Worm (Caenorhabditis elegans): ENCODE data around the gene srt-29.

DNA sequence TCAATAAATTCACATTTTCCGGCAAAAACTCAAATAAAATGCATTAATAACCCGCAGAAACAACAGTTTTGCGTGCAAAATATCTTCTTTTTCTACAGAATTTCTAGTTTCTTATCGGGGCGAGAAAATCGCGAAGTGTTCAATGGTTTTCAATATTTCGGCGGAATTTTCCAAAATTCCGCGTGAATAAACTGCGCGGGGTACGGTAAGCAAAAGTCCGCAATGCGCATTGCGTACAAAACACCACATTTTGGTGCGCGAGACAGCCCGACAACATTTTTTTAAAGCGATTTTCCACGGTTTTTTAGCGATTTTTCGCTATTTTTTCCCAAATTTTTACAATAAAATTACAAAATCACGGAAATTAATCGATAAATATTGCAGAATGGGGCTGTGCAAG lies 24.5 kb downstream of the srt-29 start, which contains the start of gene Y45G12B.2:
- TF ChIP-seq lsy-12 (tag; optimal IDR thresholded peaks at IDR 0.05), result no peak
- TF ChIP-seq ama-1 (optimal IDR thresholded peaks at IDR 0.05), result no peak
- no peak for TF ChIP-seq nhr-12 (tag; optimal IDR thresholded peaks at IDR 0.05)
- no peak for TF ChIP-seq elt-1 (tag; optimal IDR thresholded peaks at IDR 0.05)
- TF ChIP-seq unc-62 (GFP tag; optimal IDR thresholded peaks at IDR 0.05), result no peak
- TF ChIP-seq nhr-28 (tag; optimal IDR thresholded peaks at IDR 0.05), result no peak
- TF ChIP-seq ceh-9 (tag; optimal IDR thresholded peaks at IDR 0.05), result no peak
- TF ChIP-seq sea-2 (GFP tag; optimal IDR thresholded peaks at IDR 0.05), result peak; percentile 17
- TF ChIP-seq elt-3 (tag; optimal IDR thresholded peaks at IDR 0.05), result no peak
- no peak for TF ChIP-seq egl-27 (tag; optimal IDR thresholded peaks at IDR 0.05)
- peak; percentile 58 for TF ChIP-seq nhr-23 (tag; optimal IDR thresholded peaks at IDR 0.05)
- peak; percentile 8 for TF ChIP-seq snpc-4 (tag; optimal IDR thresholded peaks at IDR 0.05)
- no peak for TF ChIP-seq lin-39 (tag; optimal IDR thresholded peaks at IDR 0.05)
- no peak for TF ChIP-seq R02D3.7 (tag; optimal IDR thresholded peaks at IDR 0.05)

Data from whole organism, L3 larva.